Fruit fly (Drosophila melanogaster): ENCODE measurements around the gene CG44774.

The CG44774 gene

dm6 chrX:4918228-4919022, 19.5 kb downstream of the CG44774 start, which contains the start of the genes CG4041 and Hgsnat (continued):
- TF ChIP-seq dmrt99B (tag; optimal IDR thresholded peaks at IDR 0.05) = no peak
- peak; percentile 30 for TF ChIP-seq phol (tag; optimal IDR thresholded peaks at IDR 0.05)
- no peak for TF ChIP-seq CG5953 (GFP tag; IDR thresholded peaks at IDR 0.05)
- no peak for TF ChIP-seq org-1 (GFP tag; optimal IDR thresholded peaks at IDR 0.05)
- TF ChIP-seq ken (GFP tag; IDR thresholded peaks at IDR 0.05) = no peak
- TF ChIP-seq CG8290 (GFP tag; optimal IDR thresholded peaks at IDR 0.05) = peak; percentile 32
- TF ChIP-seq CG8290 (tag; optimal IDR thresholded peaks at IDR 0.05) = no peak
- peak; percentile 62 for TF ChIP-seq Dref (GFP tag; IDR thresholded peaks at IDR 0.05)
- no peak for TF ChIP-seq CG1832 (GFP tag; optimal IDR thresholded peaks at IDR 0.05)
- no peak for TF ChIP-seq gcm2 (GFP tag; optimal IDR thresholded peaks at IDR 0.05)
- no peak for TF ChIP-seq pum (GFP tag; optimal IDR thresholded peaks at IDR 0.05)
- no peak for TF ChIP-seq CG10959 (GFP tag; IDR thresholded peaks at IDR 0.05)
- TF ChIP-seq tap (tag; optimal IDR thresholded peaks at IDR 0.05) = no peak
- no peak for TF ChIP-seq ham (GFP tag; IDR thresholded peaks at IDR 0.05)
- no peak for TF ChIP-seq CG6254 (GFP tag; optimal IDR thresholded peaks at IDR 0.05)
- TF ChIP-seq CG12744 (GFP tag; optimal IDR thresholded peaks at IDR 0.05) = no peak
- TF ChIP-seq CG8089 (GFP tag; optimal IDR thresholded peaks at IDR 0.05) = no peak
- TF ChIP-seq CG11696 (GFP tag; IDR thresholded peaks at IDR 0.05) = no peak
- peak; percentile 65 for TF ChIP-seq scrt (GFP tag; optimal IDR thresholded peaks at IDR 0.05)
- no peak for TF ChIP-seq CG4730 (GFP tag; IDR thresholded peaks at IDR 0.05)
- TF ChIP-seq CG12391 (tag; optimal IDR thresholded peaks at IDR 0.05) = peak; percentile 31
- peak; percentile 74 for TF ChIP-seq sqz (GFP tag; optimal IDR thresholded peaks at IDR 0.05)
- no peak for TF ChIP-seq ERR (GFP tag; optimal IDR thresholded peaks at IDR 0.05)
- TF ChIP-seq CG13775 (GFP tag; optimal IDR thresholded peaks at IDR 0.05) = peak; percentile 46
- no peak for TF ChIP-seq br (optimal IDR thresholded peaks at IDR 0.05)
- peak; percentile 22 for TF ChIP-seq CG11504 (tag; optimal IDR thresholded peaks at IDR 0.05)
- no peak for TF ChIP-seq CG4282 (GFP tag; optimal IDR thresholded peaks at IDR 0.05)
- no peak for TF ChIP-seq Nf-YC (tag; optimal IDR thresholded peaks at IDR 0.05)
- no peak for TF ChIP-seq CG34376 (GFP tag; optimal IDR thresholded peaks at IDR 0.05)
- no peak for TF ChIP-seq otp (GFP tag; IDR thresholded peaks at IDR 0.05)
- no peak for TF ChIP-seq hb (GFP tag; IDR thresholded peaks at IDR 0.05; ENCODE audit: partially characterized antibody)
- no peak for TF ChIP-seq H15 (GFP tag; IDR thresholded peaks at IDR 0.05)
- TF ChIP-seq HHEX (GFP tag; optimal IDR thresholded peaks at IDR 0.05) = no peak
- no peak for TF ChIP-seq Mrtf (GFP tag; IDR thresholded peaks at IDR 0.05)
- no peak for TF ChIP-seq BtbVII (GFP tag; optimal IDR thresholded peaks at IDR 0.05)
- TF ChIP-seq CG10462 (GFP tag; optimal IDR thresholded peaks at IDR 0.05) = no peak
- TF ChIP-seq Fer3 (tag; optimal IDR thresholded peaks at IDR 0.05) = no peak
- peak; percentile 4 for TF ChIP-seq nmo (GFP tag; optimal IDR thresholded peaks at IDR 0.05)
- no peak for TF ChIP-seq Bteb2 (GFP tag; optimal IDR thresholded peaks at IDR 0.05)
- TF ChIP-seq CG11723 (GFP tag; optimal IDR thresholded peaks at IDR 0.05) = peak; percentile 7
- TF ChIP-seq amos (GFP tag; IDR thresholded peaks at IDR 0.05; ENCODE audit: partially characterized antibody) = no peak
- TF ChIP-seq CG6813 (GFP tag; optimal IDR thresholded peaks at IDR 0.05) = no peak
- TF ChIP-seq unpg (GFP tag; optimal IDR thresholded peaks at IDR 0.05) = no peak
- TF ChIP-seq CG16779 (GFP tag; IDR thresholded peaks at IDR 0.05) = no peak
- TF ChIP-seq Doc2 (GFP tag; IDR thresholded peaks at IDR 0.05) = no peak
- TF ChIP-seq hkb (optimal IDR thresholded peaks at IDR 0.05) = no peak
- no peak for TF ChIP-seq hkb (GFP tag; IDR thresholded peaks at IDR 0.05)
- TF ChIP-seq chm (GFP tag; IDR thresholded peaks at IDR 0.05) = no peak
- no peak for TF ChIP-seq Oli (tag; optimal IDR thresholded peaks at IDR 0.05)
- TF ChIP-seq rib (GFP tag; IDR thresholded peaks at IDR 0.05) = no peak
- TF ChIP-seq Drgx (GFP tag; IDR thresholded peaks at IDR 0.05) = no peak
